Worm (Caenorhabditis elegans): Measurements from ENCODE around the gene tni-1.

Gene tni-1

DNA sequence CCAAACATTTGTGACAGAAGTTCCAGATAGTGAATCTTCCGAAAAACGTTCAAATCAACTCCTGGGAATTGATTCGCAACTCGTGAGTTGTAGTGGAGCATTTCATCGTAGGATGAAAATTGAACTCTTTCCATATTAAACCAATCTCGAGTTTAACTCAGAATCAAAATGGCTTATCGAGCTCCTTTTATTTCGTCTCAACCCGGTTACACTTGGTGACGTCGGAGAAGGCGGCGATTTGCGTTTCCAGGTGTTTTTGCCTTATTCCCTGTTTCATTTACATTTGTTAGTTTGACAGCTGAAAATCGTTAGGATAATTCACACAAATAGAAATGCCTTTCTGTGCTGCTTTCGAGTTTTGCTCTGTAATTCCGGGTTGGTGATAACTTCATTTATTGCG lies 1.8 kb downstream of the tni-1 start, which contains the start of gene F42E11.3:
F42E11.3 (minus strand) TSS at position 101 of the 400 bp plus-strand sequence.
- TF ChIP-seq alr-1 (tag; optimal IDR thresholded peaks at IDR 0.05) (no peak), blmp-1 (tag; optimal IDR thresholded peaks at IDR 0.05; ENCODE audit: insufficient read depth) (no peak), lin-13 (GFP tag; optimal IDR thresholded peaks at IDR 0.05) (no peak), mdl-1 (tag; optimal IDR thresholded peaks at IDR 0.05) (no peak), nhr-10 (tag; optimal IDR thresholded peaks at IDR 0.05) (no peak), snpc-4 (tag; optimal IDR thresholded peaks at IDR 0.05) (no peak), lin-11 (tag; optimal IDR thresholded peaks at IDR 0.05) (no peak), nhr-11 (tag; optimal IDR thresholded peaks at IDR 0.05) (no peak), zag-1 (tag; optimal IDR thresholded peaks at IDR 0.05) (no peak), unc-39 (tag; optimal IDR thresholded peaks at IDR 0.05) (no peak), nhr-12 (tag; optimal IDR thresholded peaks at IDR 0.05) (no peak), nhr-6 (tag; optimal IDR thresholded peaks at IDR 0.05) (no peak)

DNA sequence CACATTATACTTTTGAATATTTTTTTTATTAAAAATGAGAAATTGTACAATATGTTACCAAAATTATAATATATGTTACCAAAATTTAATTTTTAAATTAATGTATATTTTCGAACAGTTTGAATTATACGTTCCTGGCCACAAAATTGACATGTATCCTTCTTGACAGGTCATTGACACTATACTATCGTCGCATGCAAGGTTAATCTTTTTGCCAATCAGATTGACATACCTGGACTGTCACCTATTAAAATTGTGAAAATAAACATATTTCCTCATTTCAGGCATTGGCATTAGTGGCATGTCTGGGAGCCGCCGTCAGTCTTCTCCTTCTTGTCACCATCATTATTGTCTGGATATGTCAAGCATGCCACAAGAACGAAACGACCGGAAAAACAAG lies 7.2 kb downstream of the tni-1 start:
- TF ChIP-seq ZK546.5 (tag; optimal IDR thresholded peaks at IDR 0.05): no peak

DNA sequence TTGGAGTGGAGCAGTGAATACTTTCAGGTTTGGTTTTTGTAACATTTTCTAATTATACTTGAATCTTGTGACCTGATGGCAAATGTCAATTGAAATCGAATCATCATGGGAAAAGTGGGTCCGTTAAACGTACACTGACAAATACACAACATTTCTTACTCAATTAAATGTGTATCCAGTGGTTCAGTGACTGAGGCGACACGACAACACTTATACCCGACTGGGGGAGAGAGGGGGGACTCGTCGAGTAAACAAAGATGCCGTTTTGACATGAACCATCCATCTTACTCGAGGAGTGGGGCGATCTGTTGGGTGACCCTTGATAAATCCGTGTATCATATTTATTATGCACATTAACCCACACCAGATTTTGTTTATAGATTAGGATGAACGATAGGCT lies 8.4 kb downstream of the tni-1 start:
- TF ChIP-seq lsy-2 (tag; optimal IDR thresholded peaks at IDR 0.05) (peak in 1 of 2 experiments; percentile 18), R02D3.7 (tag; optimal IDR thresholded peaks at IDR 0.05) (no peak), unc-62 (GFP tag; optimal IDR thresholded peaks at IDR 0.05) (no peak), F13H6.1 (tag; optimal IDR thresholded peaks at IDR 0.05) (no peak), egl-27 (tag; optimal IDR thresholded peaks at IDR 0.05) (no peak), ztf-4 (tag; optimal IDR thresholded peaks at IDR 0.05) (no peak), nhr-11 (tag; optimal IDR thresholded peaks at IDR 0.05) (no peak), gmeb-1 (tag; optimal IDR thresholded peaks at IDR 0.05) (no peak), ama-1 (optimal IDR thresholded peaks at IDR 0.05) (no peak), nhr-129 (tag; optimal IDR thresholded peaks at IDR 0.05) (peak; percentile 36), nhr-23 (tag; optimal IDR thresholded peaks at IDR 0.05) (no peak), fos-1 (tag; optimal IDR thresholded peaks at IDR 0.05) (no peak), mbf-1 (tag; optimal IDR thresholded peaks at IDR 0.05) (no peak), ZK546.5 (tag; optimal IDR thresholded peaks at IDR 0.05) (no peak), mab-5 (tag; optimal IDR thresholded peaks at IDR 0.05) (peak; percentile 23), peb-1 (tag; optimal IDR thresholded peaks at IDR 0.05) (no peak)

DNA sequence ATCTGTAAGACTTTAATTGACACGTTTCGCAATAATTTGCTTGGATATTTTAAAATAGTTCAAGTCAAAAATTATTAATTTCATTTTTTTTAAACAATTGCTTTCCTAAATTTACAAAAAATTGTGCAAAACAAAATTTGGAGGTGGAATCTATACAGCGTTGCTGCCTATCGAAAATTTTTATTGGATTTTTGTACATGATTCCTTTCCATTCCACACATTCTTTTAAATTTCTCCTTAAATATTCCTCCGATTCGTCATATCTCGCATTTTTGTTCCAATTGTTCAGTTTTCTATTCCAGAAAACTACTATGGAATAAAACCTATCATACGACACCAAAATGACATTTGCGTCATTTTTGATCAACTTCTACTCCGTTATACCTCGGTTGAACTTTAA lies 8.9 kb downstream of the tni-1 start, which contains the start of gene ttyh-1:
ttyh-1 (plus strand) TSS at position 301 of the 400 bp plus-strand sequence.
- TF ChIP-seq mdl-1 (tag; optimal IDR thresholded peaks at IDR 0.05) (no peak), blmp-1 (tag; optimal IDR thresholded peaks at IDR 0.05; ENCODE audit: insufficient read depth) (no peak), unc-55 (GFP tag; optimal IDR thresholded peaks at IDR 0.05) (no peak), ztf-11 (tag; optimal IDR thresholded peaks at IDR 0.05) (no peak), zag-1 (tag; optimal IDR thresholded peaks at IDR 0.05) (no peak), lin-11 (tag; optimal IDR thresholded peaks at IDR 0.05) (no peak), ZK546.5 (tag; optimal IDR thresholded peaks at IDR 0.05) (no peak), alr-1 (tag; optimal IDR thresholded peaks at IDR 0.05) (no peak), Y55F3AM.14 (GFP tag; optimal IDR thresholded peaks at IDR 0.05) (no peak), ceh-82 (tag; optimal IDR thresholded peaks at IDR 0.05) (no peak), fos-1 (tag; optimal IDR thresholded peaks at IDR 0.05) (no peak), elt-3 (tag; optimal IDR thresholded peaks at IDR 0.05) (no peak), peb-1 (tag; optimal IDR thresholded peaks at IDR 0.05) (no peak)

DNA sequence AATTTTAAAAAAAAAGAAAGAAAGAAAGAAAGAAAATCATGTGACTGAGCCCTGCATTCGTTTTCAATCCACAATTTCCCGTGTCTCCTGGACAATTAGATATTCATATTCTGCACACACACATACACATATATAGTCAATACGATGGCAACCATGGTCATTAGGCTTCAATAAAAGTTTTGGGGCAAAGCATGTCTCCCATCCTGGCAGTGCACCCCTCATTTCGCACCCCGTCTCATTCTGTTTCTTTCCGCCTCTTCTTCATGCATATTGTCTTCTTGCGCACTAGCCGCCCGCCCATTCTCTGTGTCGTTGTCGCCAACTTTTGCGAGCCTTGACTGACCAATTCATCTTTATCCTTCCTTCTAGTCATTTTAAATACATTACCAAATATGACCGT lies 9.6 kb downstream of the tni-1 start:
- TF ChIP-seq R02D3.7 (tag; optimal IDR thresholded peaks at IDR 0.05) (no peak), lsy-2 (tag; optimal IDR thresholded peaks at IDR 0.05) (no peak), elt-3 (tag; optimal IDR thresholded peaks at IDR 0.05) (no peak), ztf-4 (tag; optimal IDR thresholded peaks at IDR 0.05) (no peak), nhr-129 (tag; optimal IDR thresholded peaks at IDR 0.05) (peak; percentile 9), nhr-23 (tag; optimal IDR thresholded peaks at IDR 0.05) (no peak)

DNA sequence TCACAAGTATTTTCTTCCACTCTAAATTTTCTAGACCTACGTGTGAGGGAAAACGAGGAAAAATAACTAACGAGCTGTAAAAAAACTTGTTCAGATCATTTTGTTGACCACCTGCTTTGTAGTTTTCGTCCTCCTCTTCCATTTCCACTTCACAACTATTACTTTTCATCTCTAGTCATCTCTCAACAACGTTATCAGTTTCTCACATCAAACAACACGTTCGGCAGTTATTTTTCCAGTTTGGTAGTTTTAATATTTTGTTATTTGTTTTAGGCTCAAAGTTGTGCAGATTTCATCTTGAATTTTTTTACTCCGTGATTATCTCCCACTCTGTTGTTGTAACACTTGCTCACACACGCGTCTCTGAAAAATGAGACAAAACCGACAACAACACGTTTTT lies 10.2 kb downstream of the tni-1 start:
- TF ChIP-seq peb-1 (tag; optimal IDR thresholded peaks at IDR 0.05): no peak
- no peak for TF ChIP-seq lin-39 (tag; optimal IDR thresholded peaks at IDR 0.05)
- TF ChIP-seq elt-1 (tag; optimal IDR thresholded peaks at IDR 0.05): no peak
- TF ChIP-seq aly-2 (tag; optimal IDR thresholded peaks at IDR 0.05): no peak
- no peak for TF ChIP-seq ztf-4 (tag; optimal IDR thresholded peaks at IDR 0.05)
- no peak for TF ChIP-seq mab-5 (tag; optimal IDR thresholded peaks at IDR 0.05)
- no peak for TF ChIP-seq gmeb-1 (tag; optimal IDR thresholded peaks at IDR 0.05)
- no peak for TF ChIP-seq R02D3.7 (tag; optimal IDR thresholded peaks at IDR 0.05)
